Fruit fly (Drosophila melanogaster) whole organism, embryonic: ENCODE measurements around the gene slow.

Experiments used
- Adf1 ChIP-seq: fragments of 200-800 bp; sonication (Bioruptor generic); IDR thresholded peaks from 2 replicates; pipeline ENCODE4 v1.3.6; 2022; ENCODE audit warnings: missing biosample characterization, missing genetic modification characterization
- Asciz ChIP-seq: fragments of 200-800 bp; sonication (Bioruptor generic); optimal IDR thresholded peaks from 2 replicates; lab custom pipeline; 2017; ENCODE audit warnings: missing biosample characterization, mild to moderate bottlenecking, missing genetic modification characterization, missing genetic modification reagents
- Atf-2 ChIP-seq: fragments of 200-800 bp; sonication (Bioruptor generic); optimal IDR thresholded peaks from 2 replicates; lab custom pipeline; 2016; ENCODE audit warnings: missing biosample characterization, missing genetic modification characterization
- Blimp-1 ChIP-seq: fragments of 200-800 bp; sonication (Bioruptor generic); optimal IDR thresholded peaks from 3 replicates; lab custom pipeline; 2018; ENCODE audit warnings: missing biosample characterization, missing genetic modification characterization, mild to moderate bottlenecking, moderate library complexity, missing genetic modification reagents
- CG12071 ChIP-seq: fragments of 200-800 bp; sonication (Bioruptor generic); optimal IDR thresholded peaks from 3 replicates; lab custom pipeline; 2018; ENCODE audit warnings: missing biosample characterization, mild to moderate bottlenecking, missing genetic modification characterization
- CG12104 ChIP-seq: fragments of 200-800 bp; sonication (Bioruptor generic); optimal IDR thresholded peaks from 3 replicates; lab custom pipeline; 2016; ENCODE audit warnings: missing biosample characterization, missing genetic modification characterization
- CG13424 ChIP-seq: fragments of 200-800 bp; sonication (Bioruptor generic); optimal IDR thresholded peaks from 2 replicates; lab custom pipeline; 2019; ENCODE audit warnings: missing biosample characterization, mild to moderate bottlenecking, missing genetic modification characterization, moderate library complexity
- CG13775 ChIP-seq: fragments of 200-800 bp; sonication (Bioruptor generic); optimal IDR thresholded peaks from 3 replicates; lab custom pipeline; 2017; ENCODE audit warnings: missing biosample characterization, mild to moderate bottlenecking, missing genetic modification characterization
- CG14014 ChIP-seq: fragments of 200-800 bp; sonication (Bioruptor generic); IDR thresholded peaks from 2 replicates; pipeline ENCODE4 v1.3.6; 2022; ENCODE audit warnings: missing biosample characterization, missing genetic modification characterization
- CG14441 ChIP-seq: fragments of 200-800 bp; sonication (Bioruptor generic); IDR thresholded peaks from 2 replicates; pipeline ENCODE4 v1.3.6; 2022; ENCODE audit warnings: missing biosample characterization, missing genetic modification characterization
- CG17328 ChIP-seq: fragments of 200-800 bp; sonication (Bioruptor generic); IDR thresholded peaks from 2 replicates; pipeline ENCODE4 v1.3.6; 2022; ENCODE audit warnings: missing biosample characterization, missing genetic modification characterization
- CG17802 ChIP-seq: fragments of 200-800 bp; sonication (Bioruptor generic); optimal IDR thresholded peaks from 2 replicates; lab custom pipeline; 2018; ENCODE audit warnings: missing biosample characterization, mild to moderate bottlenecking, missing genetic modification characterization, moderate library complexity
- CG2678 ChIP-seq: fragments of 200-800 bp; sonication (Bioruptor generic); optimal IDR thresholded peaks from 3 replicates; lab custom pipeline; 2019; ENCODE audit warnings: missing biosample characterization, mild to moderate bottlenecking, missing genetic modification characterization, moderate library complexity
- CG33557 ChIP-seq: fragments of 200-800 bp; sonication (Bioruptor generic); optimal IDR thresholded peaks from 2 replicates; lab custom pipeline; 2019; ENCODE audit warnings: missing biosample characterization, mild to moderate bottlenecking, missing genetic modification characterization, moderate library complexity
- CG34422 ChIP-seq: fragments of 200-800 bp; sonication (Bioruptor generic); IDR thresholded peaks from 3 replicates; pipeline ENCODE4 v1.3.6; 2022; ENCODE audit warnings: missing biosample characterization, missing genetic modification characterization
- CG4730 ChIP-seq: fragments of 200-800 bp; sonication (Bioruptor generic); IDR thresholded peaks from 2 replicates; pipeline ENCODE4 v1.3.6; 2022; ENCODE audit warnings: missing biosample characterization, missing genetic modification characterization
- CG5245 ChIP-seq: fragments of 200-800 bp; sonication (Bioruptor generic); optimal IDR thresholded peaks from 3 replicates; lab custom pipeline; 2016; ENCODE audit warnings: missing biosample characterization, missing genetic modification characterization
- CG6654 ChIP-seq: fragments of 200-800 bp; sonication (Bioruptor generic); optimal IDR thresholded peaks from 2 replicates; lab custom pipeline; 2017; ENCODE audit warnings: missing biosample characterization, mild to moderate bottlenecking, missing genetic modification characterization
- CG6813 ChIP-seq: fragments of 200-800 bp; sonication (Bioruptor generic); optimal IDR thresholded peaks from 2 replicates; lab custom pipeline; 2017; ENCODE audit warnings: missing biosample characterization, missing genetic modification characterization, mild to moderate bottlenecking, moderate library complexity, missing genetic modification reagents
- CG7357 ChIP-seq: fragments of 200-800 bp; sonication (Bioruptor generic); IDR thresholded peaks from 3 replicates; pipeline ENCODE4 v1.3.6; 2022; ENCODE audit warnings: missing biosample characterization, missing genetic modification characterization
- Camta ChIP-seq: fragments of 200-800 bp; sonication (Bioruptor generic); optimal IDR thresholded peaks from 2 replicates; lab custom pipeline; 2016; ENCODE audit warnings: missing biosample characterization, missing genetic modification characterization
- D19B ChIP-seq: fragments of 200-800 bp; sonication (Bioruptor generic); optimal IDR thresholded peaks from 2 replicates; lab custom pipeline; 2017; ENCODE audit warnings: missing biosample characterization, mild to moderate bottlenecking, missing genetic modification characterization
- Dp ChIP-seq: fragments of 200-800 bp; sonication (Bioruptor generic); optimal IDR thresholded peaks from 2 replicates; lab custom pipeline; 2018; ENCODE audit warnings: missing biosample characterization, mild to moderate bottlenecking, missing genetic modification characterization, moderate library complexity
- E2f1 ChIP-seq: fragments of 200-800 bp; sonication (Bioruptor generic); IDR thresholded peaks from 2 replicates; pipeline ENCODE4 v1.3.6; 2022; ENCODE audit warnings: missing biosample characterization, missing genetic modification characterization
- GATAe ChIP-seq: fragments of 200-800 bp; sonication (Bioruptor generic); conservative IDR thresholded peaks from 2 replicates; pipeline ENCODE4 v1.3.6; 2022; ENCODE audit warnings: missing biosample characterization, missing genetic modification characterization
- Hand ChIP-seq: fragments of 200-800 bp; sonication (Bioruptor generic); optimal IDR thresholded peaks from 2 replicates; lab custom pipeline; 2017; ENCODE audit warnings: mild to moderate bottlenecking, missing biosample characterization, missing genetic modification reagents, missing genetic modification characterization
- Hey ChIP-seq: fragments of 200-800 bp; sonication (Bioruptor generic); optimal IDR thresholded peaks from 3 replicates; lab custom pipeline; 2018; ENCODE audit warnings: missing biosample characterization, mild to moderate bottlenecking, missing genetic modification characterization
- Kr ChIP-seq: fragments of 200-800 bp; sonication (Bioruptor generic); optimal IDR thresholded peaks from 2 replicates; lab custom pipeline; 2017; ENCODE audit warnings: missing biosample characterization, mild to moderate bottlenecking, missing genetic modification characterization
- Lhr ChIP-seq: fragments of 200-800 bp; sonication (Bioruptor generic); optimal IDR thresholded peaks from 3 replicates; lab custom pipeline; 2017; ENCODE audit warnings: mild to moderate bottlenecking, missing biosample characterization, missing genetic modification reagents, missing genetic modification characterization
- MESR4 ChIP-seq: fragments of 200-800 bp; sonication (Bioruptor generic); optimal IDR thresholded peaks from 2 replicates; lab custom pipeline; 2018; ENCODE audit warnings: missing biosample characterization, mild to moderate bottlenecking, missing genetic modification characterization, moderate library complexity
- Med ChIP-seq: fragments of 200-800 bp; sonication (Bioruptor generic); peaks from one replicate; lab custom pipeline; 2016; ENCODE audit warnings: missing biosample characterization, missing genetic modification characterization, mild to moderate bottlenecking, inconsistent platforms, moderate library complexity
- Sox102F ChIP-seq: fragments of 200-800 bp; sonication (Bioruptor generic); optimal IDR thresholded peaks from 2 replicates; lab custom pipeline; 2018; ENCODE audit warnings: missing biosample characterization, mild to moderate bottlenecking, missing genetic modification characterization, moderate library complexity
- crp ChIP-seq, 2 experiments: fragments of 200-800 bp; sonication (Bioruptor generic); optimal IDR thresholded peaks; 2 replicates in 1 of 2; 3 replicates in 1 of 2; lab custom pipeline; 2017; ENCODE audit warnings: missing biosample characterization in 2 of 2, missing genetic modification characterization in 2 of 2, mild to moderate bottlenecking in 1 of 2, moderate library complexity in 1 of 2
- dmrt11E ChIP-seq: fragments of 200-800 bp; sonication (Bioruptor generic); optimal IDR thresholded peaks from 3 replicates; lab custom pipeline; 2018; ENCODE audit warnings: missing biosample characterization, mild to moderate bottlenecking, missing genetic modification characterization, moderate library complexity
- en ChIP-seq: fragments of 200-800 bp; sonication (Bioruptor generic); optimal IDR thresholded peaks from 2 replicates; lab custom pipeline; 2016; ENCODE audit warnings: missing biosample characterization, missing genetic modification characterization
- fd102C ChIP-seq: fragments of 200-800 bp; sonication (Bioruptor generic); optimal IDR thresholded peaks from 2 replicates; lab custom pipeline; 2018; ENCODE audit warnings: missing biosample characterization, mild to moderate bottlenecking, missing genetic modification characterization, moderate library complexity
- fru ChIP-seq: fragments of >200 bp; optimal IDR thresholded peaks from 2 replicates; lab custom pipeline; 2017
- fu2 ChIP-seq: fragments of 200-800 bp; sonication (Bioruptor generic); optimal IDR thresholded peaks from 2 replicates; lab custom pipeline; 2016; ENCODE audit warnings: missing biosample characterization, missing genetic modification characterization
- ind ChIP-seq: fragments of 200-800 bp; sonication (Bioruptor generic); optimal IDR thresholded peaks from 3 replicates; lab custom pipeline; 2016; ENCODE audit warnings: missing biosample characterization, missing genetic modification characterization
- knrl ChIP-seq: fragments of 200-800 bp; sonication (Bioruptor generic); IDR thresholded peaks from 3 replicates; pipeline ENCODE4 v1.3.6; 2022; ENCODE audit warnings: missing biosample characterization, missing genetic modification characterization; ENCODE audit not compliant: partially characterized antibody
- lab ChIP-seq: fragments of 200-800 bp; sonication (Bioruptor generic); optimal IDR thresholded peaks from 3 replicates; lab custom pipeline; 2017; ENCODE audit warnings: missing biosample characterization, missing genetic modification characterization, mild to moderate bottlenecking, moderate library complexity, missing genetic modification reagents
- phol ChIP-seq: fragments of 200-800 bp; sonication (Bioruptor generic); optimal IDR thresholded peaks from 3 replicates; lab custom pipeline; 2018; ENCODE audit warnings: missing biosample characterization, mild to moderate bottlenecking, missing genetic modification characterization, moderate library complexity
- prd ChIP-seq, 3 experiments: fragments of >200 bp in 2 of 3; fragments of 200-800 bp in 1 of 3; sonication (Bioruptor generic) in 1 of 3; optimal IDR thresholded peaks in 2 of 3; IDR thresholded peaks in 1 of 3; 2 replicates in 2 of 3; 3 replicates in 1 of 3; pipeline versions ENCODE4 v1.3.6 to Lab custom; 2017 to 2022; ENCODE audit warnings: missing biosample characterization in 1 of 3, missing genetic modification characterization in 1 of 3
- run ChIP-seq: fragments of 200-800 bp; sonication (Bioruptor generic); optimal IDR thresholded peaks from 3 replicates; lab custom pipeline; 2018; ENCODE audit warnings: missing biosample characterization, mild to moderate bottlenecking, missing genetic modification characterization
- schlank ChIP-seq: fragments of 200-800 bp; sonication (Bioruptor generic); optimal IDR thresholded peaks from 2 replicates; lab custom pipeline; 2018; ENCODE audit warnings: missing biosample characterization, mild to moderate bottlenecking, missing genetic modification characterization
- sima ChIP-seq: fragments of 200-800 bp; sonication (Bioruptor generic); optimal IDR thresholded peaks from 2 replicates; lab custom pipeline; 2016; ENCODE audit warnings: missing biosample characterization, missing genetic modification characterization
- usp ChIP-seq: fragments of >200 bp; optimal IDR thresholded peaks from 2 replicates; lab custom pipeline; 2017; ENCODE audit warnings: missing biosample characterization, missing genetic modification characterization
- vnd ChIP-seq: fragments of 200-800 bp; sonication (Bioruptor generic); IDR thresholded peaks from 3 replicates; pipeline ENCODE4 v1.3.6; 2022; ENCODE audit warnings: missing biosample characterization, missing genetic modification characterization; ENCODE audit not compliant: partially characterized antibody

The slow gene

DNA sequence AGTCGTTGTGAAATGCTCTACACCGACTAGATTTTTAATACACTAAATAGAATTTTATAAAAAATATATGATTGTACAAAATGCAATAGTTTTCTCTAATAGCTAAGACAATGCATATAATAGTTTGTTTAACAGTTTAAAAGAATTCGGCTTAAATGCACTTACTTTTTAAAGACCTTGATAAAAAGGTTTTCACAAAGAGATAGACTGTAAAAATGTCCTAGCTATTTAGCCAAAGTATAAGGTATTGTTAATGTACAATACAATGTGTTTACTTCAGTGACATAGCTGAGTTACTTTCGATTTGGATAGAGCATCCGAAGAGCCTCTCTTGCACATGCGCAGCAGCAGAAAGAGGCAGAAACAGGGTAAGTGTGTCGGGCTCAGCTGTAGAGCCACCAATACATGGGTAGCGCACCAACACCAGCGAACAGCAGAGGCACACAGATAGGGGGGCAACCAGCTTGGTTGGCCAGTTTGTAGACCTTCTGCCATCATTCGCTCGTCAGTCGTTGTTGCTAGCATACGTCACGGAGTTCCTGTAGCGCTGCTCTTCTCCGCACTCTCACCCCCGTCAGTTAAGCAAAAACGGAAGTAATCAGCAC is 22.5 kb downstream of the slow start, which contains the start of gene TP53INP (continued):
- TF ChIP-seq D19B (peak; percentile 53), Blimp-1 (GFP tag; lab: Kevin White, UChicago) (peak; percentile 87), usp (GFP tag; lab: Kevin White, UChicago) (no peak), lab (peak; percentile 87), CG33557 (GFP tag; lab: Kevin White, UChicago) (peak; percentile 85), CG7357 (GFP tag; lab: Robert Waterston, UW) (peak; percentile 65; the same call in 2 of the 3 replicates), Kr (GFP tag; lab: Kevin White, UChicago) (no peak), ind (peak; percentile 75), phol (tag; lab: Kevin White, UChicago) (peak; percentile 94), run (peak; percentile 82), schlank (peak; percentile 69), en (GFP tag; lab: Kevin White, UChicago) (peak; percentile 61), fu2 (GFP tag; lab: Kevin White, UChicago) (peak; percentile 10), Asciz (GFP tag; lab: Kevin White, UChicago) (peak; percentile 81), dmrt11E (tag; lab: Kevin White, UChicago) (peak; percentile 91), E2f1 (GFP tag; lab: Robert Waterston, UW) (peak; percentile 70), CG14441 (GFP tag; lab: Robert Waterston, UW) (peak; percentile 52; the same call in 1 of the 2 replicates), CG6654 (GFP tag; lab: Kevin White, UChicago) (peak; percentile 62), Camta (GFP tag; lab: Kevin White, UChicago) (peak; percentile 60), Adf1 (GFP tag; lab: Robert Waterston, UW) (peak; percentile 28; the same call in 1 of the 2 replicates), CG13775 (GFP tag; lab: Kevin White, UChicago) (peak; percentile 84), CG6813 (GFP tag; lab: Kevin White, UChicago) (peak; percentile 82), Sox102F (peak; percentile 92), Med (peak; percentile 90), fru (lab: Kevin White, UChicago) (no peak), CG5245 (GFP tag; lab: Kevin White, UChicago) (peak; percentile 65), Hey (tag; lab: Kevin White, UChicago) (no peak), Atf-2 (GFP tag; lab: Kevin White, UChicago) (peak; percentile 68), sima (GFP tag; lab: Kevin White, UChicago) (no peak), fd102C (GFP tag; lab: Kevin White, UChicago) (peak; percentile 52), crp (GFP tag; optimal IDR thresholded peaks at IDR 0.05; lab: Kevin White, UChicago) (peak in 1 of 2 experiments; percentile 74), Lhr (peak; percentile 64), CG12104 (GFP tag; lab: Kevin White, UChicago) (peak; percentile 88), Hand (GFP tag; lab: Kevin White, UChicago) (peak; percentile 87), CG13424 (peak; percentile 93), Dp (no peak), knrl (GFP tag; lab: Robert Waterston, UW) (no peak), CG4730 (peak; percentile 59), CG12071 (GFP tag; lab: Kevin White, UChicago) (peak; percentile 57), CG34422 (GFP tag; lab: Robert Waterston, UW) (no peak; the same call in 1 of the 3 replicates), GATAe (no peak), vnd (GFP tag; lab: Robert Waterston, UW) (no peak; the same call in 2 of the 3 replicates), CG14014 (GFP tag; lab: Robert Waterston, UW) (peak; percentile 68), CG17328 (GFP tag; lab: Robert Waterston, UW) (peak; percentile 74), MESR4 (GFP tag; lab: Kevin White, UChicago) (peak; percentile 12), CG2678 (peak; percentile 95), CG17802 (peak; percentile 14), prd (optimal IDR thresholded peaks at IDR 0.05; lab: Kevin White, UChicago) (no peak), prd (GFP tag; IDR thresholded peaks at IDR 0.05; lab: Robert Waterston, UW) (peak; percentile 82)
